Fruit fly (Drosophila melanogaster) whole organism, embryonic: ENCODE measurements around the gene CG9114.

Experiments used
- Antp ChIP-seq: fragments of 200-800 bp; sonication (Bioruptor generic); optimal IDR thresholded peaks from 3 replicates; lab custom pipeline; 2016; ENCODE audit warnings: missing biosample characterization, missing genetic modification characterization
- CG10209 ChIP-seq: fragments of 200-800 bp; sonication (Bioruptor generic); optimal IDR thresholded peaks from 3 replicates; lab custom pipeline; 2017; ENCODE audit warnings: missing biosample characterization, mild to moderate bottlenecking, missing genetic modification characterization, missing genetic modification reagents
- CG10321 ChIP-seq: fragments of 200-800 bp; sonication (Bioruptor generic); IDR thresholded peaks from 2 replicates; pipeline ENCODE4 v1.3.6; 2022; ENCODE audit warnings: missing biosample characterization, missing genetic modification characterization
- CG10366 ChIP-seq: fragments of 200-800 bp; sonication (Bioruptor generic); IDR thresholded peaks from 2 replicates; pipeline ENCODE4 v1.3.6; 2022; ENCODE audit warnings: missing biosample characterization, missing genetic modification characterization
- CG11398 ChIP-seq: fragments of 200-800 bp; sonication (Bioruptor generic); optimal IDR thresholded peaks from 2 replicates; lab custom pipeline; 2016; ENCODE audit warnings: missing biosample characterization, missing genetic modification characterization
- CG11504 ChIP-seq: fragments of 200-800 bp; sonication (Bioruptor generic); optimal IDR thresholded peaks from 3 replicates; lab custom pipeline; 2019; ENCODE audit warnings: missing biosample characterization, mild to moderate bottlenecking, missing genetic modification characterization, moderate library complexity
- CG11695 ChIP-seq: fragments of 200-800 bp; sonication (Bioruptor generic); IDR thresholded peaks from 3 replicates; pipeline ENCODE4 v1.3.6; 2022; ENCODE audit warnings: missing biosample characterization, missing genetic modification characterization
- CG11696 ChIP-seq: fragments of 200-800 bp; sonication (Bioruptor generic); IDR thresholded peaks from 2 replicates; pipeline ENCODE4 v1.3.6; 2022; ENCODE audit warnings: missing biosample characterization, missing genetic modification characterization
- CG12104 ChIP-seq: fragments of 200-800 bp; sonication (Bioruptor generic); optimal IDR thresholded peaks from 3 replicates; lab custom pipeline; 2016; ENCODE audit warnings: missing biosample characterization, missing genetic modification characterization
- CG12155 ChIP-seq: fragments of 200-800 bp; sonication (Bioruptor generic); optimal IDR thresholded peaks from 3 replicates; lab custom pipeline; 2016; ENCODE audit warnings: missing biosample characterization, missing genetic modification characterization
- CG12391 ChIP-seq: fragments of 200-800 bp; sonication (Bioruptor generic); optimal IDR thresholded peaks from 3 replicates; lab custom pipeline; 2018; ENCODE audit warnings: missing biosample characterization, mild to moderate bottlenecking, missing genetic modification characterization, moderate library complexity
- CG15269 ChIP-seq: fragments of 200-800 bp; sonication (Bioruptor generic); optimal IDR thresholded peaks from 2 replicates; lab custom pipeline; 2018; ENCODE audit warnings: missing biosample characterization, mild to moderate bottlenecking, missing genetic modification characterization, moderate library complexity
- CG32772 ChIP-seq: fragments of 200-800 bp; sonication (Bioruptor generic); IDR thresholded peaks from 2 replicates; pipeline ENCODE4 v1.3.6; 2022; ENCODE audit warnings: missing biosample characterization, missing genetic modification characterization
- CG3995 ChIP-seq: fragments of 200-800 bp; sonication (Bioruptor generic); optimal IDR thresholded peaks from 3 replicates; lab custom pipeline; 2016; ENCODE audit warnings: missing biosample characterization, missing genetic modification characterization
- CG42726 ChIP-seq: fragments of 200-800 bp; sonication (Bioruptor generic); IDR thresholded peaks from 2 replicates; pipeline ENCODE4 v1.3.6; 2022; ENCODE audit warnings: missing biosample characterization, missing genetic modification characterization; ENCODE audit not compliant: partially characterized antibody
- CG4854 ChIP-seq: fragments of 200-800 bp; sonication (Bioruptor generic); optimal IDR thresholded peaks from 2 replicates; lab custom pipeline; 2016; ENCODE audit warnings: missing biosample characterization, missing genetic modification characterization, inconsistent platforms
- CG6175 ChIP-seq: fragments of 200-800 bp; sonication (Bioruptor generic); IDR thresholded peaks from 3 replicates; pipeline ENCODE4 v1.3.6; 2022; ENCODE audit warnings: missing biosample characterization, missing genetic modification characterization
- CG6683 ChIP-seq: fragments of 200-800 bp; sonication (Bioruptor generic); optimal IDR thresholded peaks from 2 replicates; lab custom pipeline; 2017; ENCODE audit warnings: missing biosample characterization, mild to moderate bottlenecking, missing genetic modification characterization, missing genetic modification reagents
- CG8388 ChIP-seq: fragments of 200-800 bp; sonication (Bioruptor generic); optimal IDR thresholded peaks from 2 replicates; lab custom pipeline; 2019; ENCODE audit warnings: missing biosample characterization, mild to moderate bottlenecking, missing genetic modification characterization, moderate library complexity
- CG9215 ChIP-seq: fragments of 200-800 bp; sonication (Bioruptor generic); IDR thresholded peaks from 2 replicates; pipeline ENCODE4 v1.3.6; 2022; ENCODE audit warnings: missing biosample characterization, missing genetic modification characterization
- CG9609 ChIP-seq: fragments of 200-800 bp; sonication (Bioruptor generic); optimal IDR thresholded peaks from 3 replicates; lab custom pipeline; 2016; ENCODE audit warnings: missing biosample characterization, missing genetic modification characterization
- CG9727 ChIP-seq: fragments of 200-800 bp; sonication (Bioruptor generic); optimal IDR thresholded peaks from 3 replicates; lab custom pipeline; 2017; ENCODE audit warnings: missing biosample characterization, mild to moderate bottlenecking, missing genetic modification characterization
- CG9932 ChIP-seq: fragments of 200-800 bp; sonication (Bioruptor generic); IDR thresholded peaks from 2 replicates; pipeline ENCODE4 v1.3.6; 2022; ENCODE audit warnings: missing biosample characterization, missing genetic modification characterization
- CoRest ChIP-seq: fragments of 200-800 bp; sonication (Bioruptor generic); optimal IDR thresholded peaks from 3 replicates; lab custom pipeline; 2018; ENCODE audit warnings: missing biosample characterization, mild to moderate bottlenecking, missing genetic modification characterization, moderate library complexity
- D19A ChIP-seq: fragments of 200-800 bp; optimal IDR thresholded peaks from 3 replicates; lab custom pipeline; 2019; ENCODE audit warnings: missing biosample characterization, mild to moderate bottlenecking, missing genetic modification characterization, moderate library complexity
- HLH3B ChIP-seq: fragments of 200-800 bp; sonication (Bioruptor generic); IDR thresholded peaks from 2 replicates; pipeline ENCODE4 v1.3.6; 2022; ENCODE audit warnings: missing biosample characterization, missing genetic modification characterization
- Hsf ChIP-seq: fragments of 200-800 bp; sonication (Bioruptor generic); optimal IDR thresholded peaks from 3 replicates; lab custom pipeline; 2016; ENCODE audit warnings: missing biosample characterization, missing genetic modification characterization
- NK7.1 ChIP-seq: fragments of 200-800 bp; sonication (Bioruptor generic); optimal IDR thresholded peaks from 3 replicates; lab custom pipeline; 2016; ENCODE audit warnings: missing biosample characterization, missing genetic modification characterization
- PHDP ChIP-seq: fragments of 200-800 bp; sonication (Bioruptor generic); optimal IDR thresholded peaks from 3 replicates; lab custom pipeline; 2018; ENCODE audit warnings: missing biosample characterization, mild to moderate bottlenecking, missing genetic modification characterization, moderate library complexity
- Pdp1 ChIP-seq, 2 experiments: fragments of 200-800 bp; sonication (Bioruptor generic); optimal IDR thresholded peaks; 3 replicates each; lab custom pipeline; 2016; ENCODE audit warnings: missing biosample characterization in 2 of 2, missing genetic modification characterization in 2 of 2, mild to moderate bottlenecking in 1 of 2, moderate library complexity in 1 of 2
- Ravus ChIP-seq: fragments of 200-800 bp; sonication (Bioruptor generic); IDR thresholded peaks from 2 replicates; pipeline ENCODE4 v1.3.6; 2022; ENCODE audit warnings: missing biosample characterization, missing genetic modification characterization
- Sox100B ChIP-seq: fragments of 200-800 bp; sonication (Bioruptor generic); optimal IDR thresholded peaks from 3 replicates; lab custom pipeline; 2018; ENCODE audit warnings: missing biosample characterization, mild to moderate bottlenecking, missing genetic modification characterization
- Sox102F ChIP-seq: fragments of 200-800 bp; sonication (Bioruptor generic); optimal IDR thresholded peaks from 2 replicates; lab custom pipeline; 2018; ENCODE audit warnings: missing biosample characterization, mild to moderate bottlenecking, missing genetic modification characterization, moderate library complexity
- Ssrp ChIP-seq: fragments of 200-800 bp; sonication (Bioruptor generic); optimal IDR thresholded peaks from 2 replicates; lab custom pipeline; 2018; ENCODE audit warnings: missing biosample characterization, mild to moderate bottlenecking, missing genetic modification characterization, moderate library complexity
- ash1 ChIP-seq: fragments of 200-800 bp; sonication (Bioruptor generic); optimal IDR thresholded peaks from 2 replicates; lab custom pipeline; 2018; ENCODE audit warnings: missing biosample characterization, mild to moderate bottlenecking, missing genetic modification characterization
- bbx ChIP-seq: fragments of 200-800 bp; sonication (Bioruptor generic); IDR thresholded peaks from 2 replicates; pipeline ENCODE4 v1.3.6; 2022; ENCODE audit warnings: missing biosample characterization, missing genetic modification characterization; ENCODE audit not compliant: partially characterized antibody
- dati ChIP-seq: fragments of 200-800 bp; sonication (Bioruptor generic); IDR thresholded peaks from 2 replicates; pipeline ENCODE4 v1.3.6; 2022; ENCODE audit warnings: missing biosample characterization, missing genetic modification characterization
- dysf ChIP-seq: fragments of 200-800 bp; sonication (Bioruptor generic); IDR thresholded peaks from 3 replicates; pipeline ENCODE4 v1.3.6; 2022; ENCODE audit warnings: missing biosample characterization, missing genetic modification characterization
- fd102C ChIP-seq: fragments of 200-800 bp; sonication (Bioruptor generic); optimal IDR thresholded peaks from 2 replicates; lab custom pipeline; 2018; ENCODE audit warnings: missing biosample characterization, mild to moderate bottlenecking, missing genetic modification characterization, moderate library complexity
- gem ChIP-seq: fragments of 200-800 bp; sonication (Bioruptor generic); optimal IDR thresholded peaks from 2 replicates; lab custom pipeline; 2019; ENCODE audit warnings: missing biosample characterization, mild to moderate bottlenecking, missing genetic modification characterization, moderate library complexity
- hbn ChIP-seq: fragments of 200-800 bp; sonication (Bioruptor generic); IDR thresholded peaks from 2 replicates; pipeline ENCODE4 v1.3.6; 2022; ENCODE audit warnings: missing biosample characterization, missing genetic modification characterization; ENCODE audit not compliant: partially characterized antibody
- ind ChIP-seq: fragments of 200-800 bp; sonication (Bioruptor generic); optimal IDR thresholded peaks from 3 replicates; lab custom pipeline; 2016; ENCODE audit warnings: missing biosample characterization, missing genetic modification characterization
- lola ChIP-seq, 3 experiments: fragments of >200 bp in 2 of 3; fragments of 200-800 bp in 1 of 3; sonication (Bioruptor generic) in 1 of 3; optimal IDR thresholded peaks; 2 replicates each; lab custom pipeline; 2017 to 2019; ENCODE audit warnings: missing biosample characterization in 3 of 3, missing genetic modification characterization in 3 of 3, mild to moderate bottlenecking in 1 of 3, moderate library complexity in 1 of 3
- phol ChIP-seq: fragments of 200-800 bp; sonication (Bioruptor generic); optimal IDR thresholded peaks from 3 replicates; lab custom pipeline; 2018; ENCODE audit warnings: missing biosample characterization, mild to moderate bottlenecking, missing genetic modification characterization, moderate library complexity
- slp2 ChIP-seq: fragments of 200-800 bp; sonication (Bioruptor generic); optimal IDR thresholded peaks from 2 replicates; lab custom pipeline; 2016; ENCODE audit warnings: missing biosample characterization, missing genetic modification characterization
- sug ChIP-seq: fragments of 200-800 bp; optimal IDR thresholded peaks from 2 replicates; lab custom pipeline; 2019; ENCODE audit warnings: missing biosample characterization, mild to moderate bottlenecking, missing genetic modification characterization, moderate library complexity
- tio ChIP-seq: fragments of 200-800 bp; sonication (Bioruptor generic); optimal IDR thresholded peaks from 2 replicates; lab custom pipeline; 2017; ENCODE audit warnings: missing biosample characterization, missing genetic modification characterization, inconsistent platforms
- trem ChIP-seq: fragments of 200-800 bp; optimal IDR thresholded peaks from 3 replicates; lab custom pipeline; 2019; ENCODE audit warnings: missing biosample characterization, mild to moderate bottlenecking, missing genetic modification characterization, moderate library complexity
- trh ChIP-seq: fragments of 200-800 bp; sonication (Bioruptor generic); optimal IDR thresholded peaks from 2 replicates; lab custom pipeline; 2016; ENCODE audit warnings: missing biosample characterization, missing genetic modification characterization

Gene CG9114

DNA sequence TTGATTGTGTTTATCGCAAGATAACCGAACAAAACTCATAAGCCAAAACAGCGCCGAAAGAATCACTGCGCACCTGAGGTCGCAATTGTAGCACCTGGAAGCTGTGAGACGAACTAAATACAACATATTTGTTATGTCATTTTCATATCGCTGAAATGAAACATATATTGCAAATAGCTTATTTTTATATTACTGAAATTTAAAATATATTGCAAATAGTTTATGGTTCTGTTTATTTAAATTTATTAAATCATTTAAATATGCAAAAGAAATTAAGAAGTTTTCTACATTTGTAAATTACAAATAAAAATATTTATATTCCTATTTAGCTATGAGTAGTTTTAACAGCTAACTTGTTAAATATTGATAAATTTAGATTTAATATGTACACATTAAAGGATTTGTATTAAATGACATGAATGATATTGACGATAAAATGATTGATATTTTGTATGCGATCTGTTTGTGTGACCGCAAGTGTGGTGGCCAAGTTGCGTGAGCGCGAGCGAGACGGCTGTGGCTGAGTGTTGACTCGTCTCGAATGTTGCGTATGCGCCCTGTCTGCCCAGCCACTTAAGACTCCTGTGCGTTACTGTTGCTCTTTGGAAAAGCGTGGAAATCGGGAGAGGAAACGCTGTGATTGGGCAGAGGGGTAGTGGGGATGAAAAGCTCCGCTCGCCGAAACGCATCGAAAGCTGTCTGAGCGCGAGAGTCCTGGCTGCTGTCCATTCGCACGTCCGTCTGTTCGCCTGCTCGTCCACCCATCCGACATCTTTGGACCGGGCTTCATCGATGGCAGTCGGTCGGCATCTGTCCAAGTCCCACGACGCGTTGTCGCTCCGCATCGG, 35.8 kb downstream of the CG9114 start, which contains the start of gene gce (continued):
- no peak for TF ChIP-seq CG4854 (GFP tag; lab: Kevin White, UChicago)
- TF ChIP-seq Antp (GFP tag; lab: Kevin White, UChicago), result no peak
- peak; percentile 78 for TF ChIP-seq gem
- TF ChIP-seq CG10321, result 0 out of 2 replicates have a peak, but pooled peaks have one; percentile 4
- TF ChIP-seq CG6683, result peak; percentile 36
- TF ChIP-seq CoRest (tag; lab: Kevin White, UChicago), result peak; percentile 76
- peak; percentile 54; the same call in 2 of the 3 replicates for TF ChIP-seq CG11695
- no peak for TF ChIP-seq CG3995 (GFP tag; lab: Kevin White, UChicago)
- peak; percentile 44 for TF ChIP-seq D19A
- TF ChIP-seq CG11504 (tag; lab: Kevin White, UChicago), result peak; percentile 79
- TF ChIP-seq HLH3B (GFP tag; lab: Robert Waterston, UW), result no peak
- TF ChIP-seq CG9932, result peak; percentile 53
- TF ChIP-seq Sox102F (GFP tag; lab: Kevin White, UChicago), result peak; percentile 53
- peak; percentile 18 for TF ChIP-seq CG8388
- TF ChIP-seq phol (tag; lab: Kevin White, UChicago), result peak; percentile 54
- TF ChIP-seq CG15269 (tag; lab: Kevin White, UChicago), result peak; percentile 78
- no peak for TF ChIP-seq Ravus
- TF ChIP-seq trem (tag; lab: Kevin White, UChicago), result peak; percentile 11
- TF ChIP-seq lola (GFP tag; optimal IDR thresholded peaks at IDR 0.05; lab: Kevin White, UChicago), result peak in 1 of 3 experiments; percentile 5
- TF ChIP-seq Pdp1 (GFP tag; optimal IDR thresholded peaks at IDR 0.05; lab: Kevin White, UChicago), result peak in 1 of 2 experiments; percentile 52
- TF ChIP-seq Sox100B (GFP tag; lab: Kevin White, UChicago), result peak; percentile 73
- TF ChIP-seq CG11398, result no peak
- peak; percentile 46 for TF ChIP-seq CG12104 (GFP tag; lab: Kevin White, UChicago)
- peak; percentile 66 for TF ChIP-seq CG12391 (tag; lab: Kevin White, UChicago)
- peak; percentile 34 for TF ChIP-seq CG9215 (GFP tag; lab: Robert Waterston, UW)
- TF ChIP-seq ind (GFP tag; lab: Kevin White, UChicago), result peak; percentile 52
- TF ChIP-seq CG10209 (GFP tag; lab: Kevin White, UChicago), result peak; percentile 52
- TF ChIP-seq CG11696, result peak; percentile 71
- peak; percentile 6 for TF ChIP-seq Ssrp
- no peak; the same call in 1 of the 2 replicates for TF ChIP-seq CG10366 (GFP tag; lab: Robert Waterston, UW)

DNA sequence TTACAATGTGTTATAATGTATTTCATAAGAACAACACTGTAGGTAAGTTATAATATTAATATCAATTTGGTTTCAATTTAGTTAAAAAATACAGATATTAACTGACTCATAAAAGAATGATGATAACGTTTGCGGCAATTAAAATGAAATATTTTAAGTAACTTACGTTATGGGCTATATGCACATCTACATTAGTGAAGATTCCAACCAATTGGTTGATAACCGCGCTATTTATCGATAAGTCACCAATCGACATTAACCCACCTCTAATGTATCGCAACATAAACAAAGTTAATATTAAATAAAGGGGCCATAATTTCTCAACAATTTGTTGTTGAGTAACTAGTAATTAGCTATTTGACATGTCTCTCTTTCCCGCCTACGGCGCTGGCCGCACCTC, 40.2 kb downstream of the CG9114 start, which contains the start of gene CG5877:
Gene CG5877, plus strand, starts transcription at position 238 of the 400 bp plus-strand sequence.
- TF ChIP-seq trh (GFP tag; lab: Kevin White, UChicago) (no peak), ash1 (GFP tag; lab: Kevin White, UChicago) (no peak), dati (no peak), CG6175 (GFP tag; lab: Robert Waterston, UW) (no peak), NK7.1 (GFP tag; lab: Kevin White, UChicago) (no peak), CG11696 (no peak), CG9609 (GFP tag; lab: Kevin White, UChicago) (no peak), slp2 (GFP tag; lab: Kevin White, UChicago) (no peak), PHDP (tag; lab: Kevin White, UChicago) (no peak), CG10209 (GFP tag; lab: Kevin White, UChicago) (no peak), tio (GFP tag; lab: Kevin White, UChicago) (no peak), CG32772 (no peak), Hsf (GFP tag; lab: Kevin White, UChicago) (no peak), dysf (GFP tag; lab: Robert Waterston, UW) (no peak), sug (tag; lab: Kevin White, UChicago) (no peak), CG42726 (GFP tag; lab: Robert Waterston, UW) (no peak), CG12155 (GFP tag; lab: Kevin White, UChicago) (no peak), CG9727 (GFP tag; lab: Kevin White, UChicago) (no peak), fd102C (GFP tag; lab: Kevin White, UChicago) (no peak), hbn (no peak), bbx (no peak)
